Fruit fly (Drosophila melanogaster) whole organism, embryonic: Measurements from ENCODE around the gene aop.

ENCODE experiments used
- Bgb ChIP-seq: fragments of 200-800 bp; sonication (Bioruptor generic); IDR thresholded peaks from 2 replicates; pipeline ENCODE4 v1.3.6; 2022; ENCODE audit warnings: missing biosample characterization, missing genetic modification characterization; ENCODE audit not compliant: partially characterized antibody
- CG13123 ChIP-seq: fragments of 200-800 bp; sonication (Bioruptor generic); optimal IDR thresholded peaks from 2 replicates; lab custom pipeline; 2016; ENCODE audit warnings: missing biosample characterization, missing genetic modification characterization
- CG15479 ChIP-seq: fragments of 200-800 bp; sonication (Bioruptor generic); optimal IDR thresholded peaks from 3 replicates; lab custom pipeline; 2019; ENCODE audit warnings: missing biosample characterization, mild to moderate bottlenecking, missing genetic modification characterization, moderate library complexity
- CG17612 ChIP-seq: fragments of 200-800 bp; sonication (Bioruptor generic); IDR thresholded peaks from 2 replicates; pipeline ENCODE4 v1.3.6; 2022; ENCODE audit warnings: missing biosample characterization, missing genetic modification characterization
- CG18764 ChIP-seq: fragments of 200-800 bp; sonication (Bioruptor generic); optimal IDR thresholded peaks from 3 replicates; lab custom pipeline; 2016; ENCODE audit warnings: missing biosample characterization, missing genetic modification characterization
- CG2120 ChIP-seq: fragments of 200-800 bp; sonication (Bioruptor generic); optimal IDR thresholded peaks from 3 replicates; lab custom pipeline; 2016; ENCODE audit warnings: missing biosample characterization, missing genetic modification characterization
- CG2889 ChIP-seq: fragments of 200-800 bp; sonication (Bioruptor generic); IDR thresholded peaks from 3 replicates; pipeline ENCODE4 v1.3.6; 2022; ENCODE audit warnings: missing biosample characterization, missing genetic modification characterization
- CG6175 ChIP-seq: fragments of 200-800 bp; sonication (Bioruptor generic); IDR thresholded peaks from 3 replicates; pipeline ENCODE4 v1.3.6; 2022; ENCODE audit warnings: missing biosample characterization, missing genetic modification characterization
- CG7271 ChIP-seq: fragments of 200-800 bp; sonication (Bioruptor generic); optimal IDR thresholded peaks from 2 replicates; lab custom pipeline; 2018; ENCODE audit warnings: missing biosample characterization, mild to moderate bottlenecking, missing genetic modification characterization, moderate library complexity
- CG7556 ChIP-seq: fragments of 200-800 bp; sonication (Bioruptor generic); optimal IDR thresholded peaks from 2 replicates; lab custom pipeline; 2017; ENCODE audit warnings: missing biosample characterization, mild to moderate bottlenecking, missing genetic modification characterization
- CG7987 ChIP-seq: fragments of 200-800 bp; sonication (Bioruptor generic); optimal IDR thresholded peaks from 2 replicates; lab custom pipeline; 2018; ENCODE audit warnings: missing biosample characterization, mild to moderate bottlenecking, missing genetic modification characterization, moderate library complexity
- Dfd ChIP-seq, 2 experiments: fragments of >200 bp; optimal IDR thresholded peaks; 2 replicates each; lab custom pipeline; 2017; ENCODE audit warnings: missing biosample characterization in 2 of 2, missing genetic modification characterization in 2 of 2
- Dp ChIP-seq: fragments of 200-800 bp; sonication (Bioruptor generic); optimal IDR thresholded peaks from 2 replicates; lab custom pipeline; 2018; ENCODE audit warnings: missing biosample characterization, mild to moderate bottlenecking, missing genetic modification characterization, moderate library complexity
- HmgD ChIP-seq: fragments of 200-800 bp; sonication (Bioruptor generic); optimal IDR thresholded peaks from 3 replicates; lab custom pipeline; 2016; ENCODE audit warnings: missing biosample characterization, missing genetic modification characterization
- Hr78 ChIP-seq, 2 experiments: fragments of 200-800 bp in 1 of 2; fragments of >200 bp in 1 of 2; sonication (Bioruptor generic) in 1 of 2; optimal IDR thresholded peaks; 2 replicates each; lab custom pipeline; 2017 to 2019; ENCODE audit warnings: missing biosample characterization in 2 of 2, missing genetic modification characterization in 2 of 2, mild to moderate bottlenecking in 1 of 2, moderate library complexity in 1 of 2
- Jarid2 ChIP-seq: fragments of 200-800 bp; sonication (Bioruptor generic); optimal IDR thresholded peaks from 3 replicates; lab custom pipeline; 2017; ENCODE audit warnings: mild to moderate bottlenecking, missing biosample characterization, missing genetic modification reagents, missing genetic modification characterization
- Nf-YC ChIP-seq: fragments of 200-800 bp; optimal IDR thresholded peaks from 3 replicates; lab custom pipeline; 2019; ENCODE audit warnings: missing biosample characterization, mild to moderate bottlenecking, missing genetic modification characterization, moderate library complexity
- Oaz ChIP-seq: fragments of 200-800 bp; sonication (Bioruptor generic); IDR thresholded peaks from 2 replicates; pipeline ENCODE4 v1.3.6; 2022; ENCODE audit warnings: missing biosample characterization, missing genetic modification characterization
- Opbp ChIP-seq: fragments of 200-800 bp; sonication (Bioruptor generic); IDR thresholded peaks from 3 replicates; pipeline ENCODE4 v1.3.6; 2022; ENCODE audit warnings: missing biosample characterization, missing genetic modification characterization; ENCODE audit not compliant: partially characterized antibody
- Pdp1 ChIP-seq, 2 experiments: fragments of 200-800 bp; sonication (Bioruptor generic); optimal IDR thresholded peaks; 3 replicates each; lab custom pipeline; 2016; ENCODE audit warnings: missing biosample characterization in 2 of 2, missing genetic modification characterization in 2 of 2, mild to moderate bottlenecking in 1 of 2, moderate library complexity in 1 of 2
- Ssrp ChIP-seq: fragments of 200-800 bp; sonication (Bioruptor generic); optimal IDR thresholded peaks from 2 replicates; lab custom pipeline; 2018; ENCODE audit warnings: missing biosample characterization, mild to moderate bottlenecking, missing genetic modification characterization, moderate library complexity
- Stat92E ChIP-seq, 3 experiments: fragments of >200 bp in 2 of 3; fragments of 200-800 bp in 1 of 3; sonication (Bioruptor generic) in 1 of 3; optimal IDR thresholded peaks; 2 replicates each; lab custom pipeline; 2017 to 2019; ENCODE audit warnings: missing biosample characterization in 3 of 3, missing genetic modification characterization in 3 of 3, mild to moderate bottlenecking in 1 of 3, moderate library complexity in 1 of 3
- ac ChIP-seq: fragments of 200-800 bp; sonication (Bioruptor generic); optimal IDR thresholded peaks from 3 replicates; lab custom pipeline; 2017; ENCODE audit warnings: missing biosample characterization, mild to moderate bottlenecking, missing genetic modification characterization
- al ChIP-seq: fragments of 200-800 bp; sonication (Bioruptor generic); IDR thresholded peaks from 2 replicates; pipeline ENCODE4 v1.3.6; 2022; ENCODE audit warnings: missing biosample characterization, missing genetic modification characterization
- bigmax ChIP-seq: fragments of 200-800 bp; sonication (Bioruptor generic); optimal IDR thresholded peaks from 2 replicates; lab custom pipeline; 2018; ENCODE audit warnings: missing biosample characterization, mild to moderate bottlenecking, missing genetic modification characterization
- bsh ChIP-seq, 2 experiments: fragments of 200-800 bp; sonication (Bioruptor generic); optimal IDR thresholded peaks; 2 replicates each; lab custom pipeline; 2017 to 2018; ENCODE audit warnings: mild to moderate bottlenecking in 2 of 2, missing biosample characterization in 2 of 2, missing genetic modification characterization in 2 of 2, moderate library complexity in 1 of 2
- caup ChIP-seq: fragments of 200-800 bp; sonication (Bioruptor generic); optimal IDR thresholded peaks from 3 replicates; lab custom pipeline; 2017; ENCODE audit warnings: missing biosample characterization, mild to moderate bottlenecking, missing genetic modification characterization, moderate library complexity; ENCODE audit not compliant: severe bottlenecking
- ci ChIP-seq: fragments of 200-800 bp; sonication (Bioruptor generic); IDR thresholded peaks from 3 replicates; pipeline ENCODE4 v1.3.6; 2022; ENCODE audit warnings: missing biosample characterization, missing genetic modification characterization
- crp ChIP-seq, 2 experiments: fragments of 200-800 bp; sonication (Bioruptor generic); optimal IDR thresholded peaks; 2 replicates in 1 of 2; 3 replicates in 1 of 2; lab custom pipeline; 2017; ENCODE audit warnings: missing biosample characterization in 2 of 2, missing genetic modification characterization in 2 of 2, mild to moderate bottlenecking in 1 of 2, moderate library complexity in 1 of 2
- dan ChIP-seq: fragments of 200-800 bp; sonication (Bioruptor generic); IDR thresholded peaks from 2 replicates; pipeline ENCODE4 v1.3.6; 2022; ENCODE audit warnings: missing biosample characterization, missing genetic modification characterization
- dimm ChIP-seq: fragments of 200-800 bp; sonication (Bioruptor generic); IDR thresholded peaks from 2 replicates; pipeline ENCODE4 v1.3.6; 2022; ENCODE audit warnings: missing biosample characterization, missing genetic modification characterization
- fd96Cb ChIP-seq: fragments of 200-800 bp; sonication (Bioruptor generic); optimal IDR thresholded peaks from 2 replicates; lab custom pipeline; 2018; ENCODE audit warnings: missing biosample characterization, mild to moderate bottlenecking, missing genetic modification characterization, moderate library complexity
- fru ChIP-seq: fragments of >200 bp; optimal IDR thresholded peaks from 2 replicates; lab custom pipeline; 2017
- ftz-f1 ChIP-seq: fragments of 200-800 bp; sonication (Bioruptor generic); optimal IDR thresholded peaks from 2 replicates; lab custom pipeline; 2016; ENCODE audit warnings: missing biosample characterization, missing genetic modification characterization
- hb ChIP-seq: fragments of 200-800 bp; sonication (Bioruptor generic); IDR thresholded peaks from 3 replicates; pipeline ENCODE4 v1.3.6; 2022; ENCODE audit warnings: missing biosample characterization, missing genetic modification characterization; ENCODE audit not compliant: partially characterized antibody
- hkb ChIP-seq, 2 experiments: fragments of 200-800 bp in 1 of 2; fragments of >200 bp in 1 of 2; sonication (Bioruptor generic) in 1 of 2; IDR thresholded peaks in 1 of 2; optimal IDR thresholded peaks in 1 of 2; 2 replicates each; pipeline versions ENCODE4 v1.3.6 to Lab custom; 2017 to 2022; ENCODE audit warnings: missing biosample characterization in 1 of 2, missing genetic modification characterization in 1 of 2
- knrl ChIP-seq: fragments of 200-800 bp; sonication (Bioruptor generic); IDR thresholded peaks from 3 replicates; pipeline ENCODE4 v1.3.6; 2022; ENCODE audit warnings: missing biosample characterization, missing genetic modification characterization; ENCODE audit not compliant: partially characterized antibody
- mld ChIP-seq: fragments of 200-800 bp; sonication (Bioruptor generic); IDR thresholded peaks from 3 replicates; pipeline ENCODE4 v1.3.6; 2022; ENCODE audit warnings: missing biosample characterization, missing genetic modification characterization; ENCODE audit not compliant: partially characterized antibody
- nerfin-1 ChIP-seq: fragments of 200-800 bp; sonication (Bioruptor generic); optimal IDR thresholded peaks from 3 replicates; lab custom pipeline; 2019; ENCODE audit warnings: missing biosample characterization, mild to moderate bottlenecking, missing genetic modification characterization, moderate library complexity
- oc ChIP-seq: fragments of 200-800 bp; sonication (Bioruptor generic); optimal IDR thresholded peaks from 2 replicates; lab custom pipeline; 2018; ENCODE audit warnings: missing biosample characterization, mild to moderate bottlenecking, missing genetic modification characterization, moderate library complexity
- onecut ChIP-seq: fragments of 200-800 bp; sonication (Bioruptor generic); IDR thresholded peaks from 2 replicates; pipeline ENCODE4 v1.3.6; 2022; ENCODE audit warnings: missing biosample characterization, missing genetic modification characterization
- otp ChIP-seq: fragments of 200-800 bp; sonication (Bioruptor generic); IDR thresholded peaks from 3 replicates; pipeline ENCODE4, ENCODE4 v1.3.6; 2022; ENCODE audit warnings: missing biosample characterization, missing genetic modification characterization
- pan ChIP-seq, 4 experiments: fragments of >200 bp in 3 of 4; fragments of 200-800 bp in 1 of 4; sonication (Bioruptor generic) in 1 of 4; optimal IDR thresholded peaks in 3 of 4; IDR thresholded peaks in 1 of 4; 2 replicates each; pipeline versions ENCODE4 v1.3.6 to Lab custom; 2017 to 2022; ENCODE audit warnings: missing biosample characterization in 2 of 4, missing genetic modification characterization in 2 of 4, mixed read lengths in 1 of 4
- sob ChIP-seq: fragments of 200-800 bp; sonication (Bioruptor generic); IDR thresholded peaks from 2 replicates; pipeline ENCODE4 v1.3.6; 2022; ENCODE audit warnings: missing biosample characterization, missing genetic modification characterization
- sr ChIP-seq: fragments of 200-800 bp; sonication (Bioruptor generic); IDR thresholded peaks from 3 replicates; pipeline ENCODE4 v1.3.6; 2022; ENCODE audit warnings: missing biosample characterization, missing genetic modification characterization
- twi ChIP-seq: fragments of 200-800 bp; optimal IDR thresholded peaks from 2 replicates; lab custom pipeline; 2019; ENCODE audit warnings: missing biosample characterization, mild to moderate bottlenecking, missing genetic modification characterization, moderate library complexity
- vnd ChIP-seq: fragments of 200-800 bp; sonication (Bioruptor generic); IDR thresholded peaks from 3 replicates; pipeline ENCODE4 v1.3.6; 2022; ENCODE audit warnings: missing biosample characterization, missing genetic modification characterization; ENCODE audit not compliant: partially characterized antibody
- vvl ChIP-seq: fragments of 200-800 bp; sonication (Bioruptor generic); IDR thresholded peaks from 2 replicates; pipeline ENCODE4 v1.3.6; 2022; ENCODE audit warnings: missing biosample characterization, missing genetic modification characterization

Gene aop

DNA sequence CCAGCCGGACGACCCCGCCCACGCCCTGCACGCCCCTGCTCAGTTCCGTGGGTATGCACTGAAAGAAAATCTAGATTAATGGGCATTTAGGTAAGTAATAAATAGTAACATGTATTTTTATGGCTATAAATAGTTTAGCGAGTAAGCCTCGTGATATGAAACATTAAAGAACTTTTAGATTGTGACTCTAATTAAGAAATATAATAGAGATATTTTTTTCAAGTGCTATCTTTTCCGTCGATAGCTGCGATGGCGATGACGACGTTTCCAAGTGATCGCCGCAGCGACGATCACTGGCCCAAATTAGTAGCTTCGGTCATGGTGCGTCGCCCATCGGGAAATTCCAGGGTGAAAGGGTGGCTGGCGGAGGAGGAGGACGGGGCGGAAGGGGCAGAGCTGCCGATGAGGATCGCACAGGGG is 1.6 kb upstream of the aop start (continued):
- TF ChIP-seq Hr78 (GFP tag; optimal IDR thresholded peaks at IDR 0.05; lab: Kevin White, UChicago) (peak in 1 of 2 experiments; percentile 97), sob (peak; percentile 87), fd96Cb (peak; percentile 94), twi (tag; lab: Kevin White, UChicago) (peak; percentile 68), vnd (no peak), dan (GFP tag; lab: Robert Waterston, UW) (peak; percentile 56; the same call in 1 of the 2 replicates), CG18764 (GFP tag; lab: Kevin White, UChicago) (peak; percentile 77), hb (GFP tag; lab: Robert Waterston, UW) (no peak), ftz-f1 (peak; percentile 10), Pdp1 (GFP tag; optimal IDR thresholded peaks at IDR 0.05; lab: Kevin White, UChicago) (peak; percentile 78 to 83), HmgD (GFP tag; lab: Kevin White, UChicago) (no peak), fru (lab: Kevin White, UChicago) (no peak), Opbp (GFP tag; lab: Robert Waterston, UW) (no peak), bigmax (GFP tag; lab: Kevin White, UChicago) (no peak), CG7987 (GFP tag; lab: Kevin White, UChicago) (peak; percentile 53), Stat92E (GFP tag; optimal IDR thresholded peaks at IDR 0.05; lab: Kevin White, UChicago) (peak in 1 of 3 experiments; percentile 87), knrl (GFP tag; lab: Robert Waterston, UW) (no peak), Nf-YC (tag; lab: Kevin White, UChicago) (peak; percentile 64), CG7271 (tag; lab: Kevin White, UChicago) (peak; percentile 71), Bgb (GFP tag; lab: Robert Waterston, UW) (no peak), al (GFP tag; lab: Robert Waterston, UW) (peak; percentile 75), CG2120 (GFP tag; lab: Kevin White, UChicago) (peak; percentile 73), Dfd (GFP tag; optimal IDR thresholded peaks at IDR 0.05; lab: Kevin White, UChicago) (no peak), nerfin-1 (tag; lab: Kevin White, UChicago) (peak; percentile 90), dimm (peak; percentile 79), otp (GFP tag; lab: Robert Waterston, UW) (peak; percentile 92), ci (GFP tag; lab: Robert Waterston, UW) (peak; percentile 97), vvl (GFP tag; lab: Robert Waterston, UW) (peak; percentile 96), CG15479 (GFP tag; lab: Kevin White, UChicago) (no peak), Ssrp (tag; lab: Kevin White, UChicago) (peak; percentile 93), Oaz (GFP tag; lab: Robert Waterston, UW) (peak; percentile 68), pan (optimal IDR thresholded peaks at IDR 0.05; lab: Kevin White, UChicago) (no peak), pan (GFP tag; optimal IDR thresholded peaks at IDR 0.05 in 1 of 2, IDR thresholded peaks at IDR 0.05 in 1 of 2) (peak in 1 of 2 experiments; percentile 91), Dp (GFP tag; lab: Kevin White, UChicago) (no peak), CG6175 (peak; percentile 52; the same call in 1 of the 3 replicates), sr (GFP tag; lab: Robert Waterston, UW) (peak; percentile 87), ac (GFP tag; lab: Kevin White, UChicago) (peak; percentile 78), mld (GFP tag; lab: Robert Waterston, UW) (no peak), CG2889 (GFP tag; lab: Robert Waterston, UW) (peak; percentile 72; the same call in 2 of the 3 replicates), CG7556 (GFP tag; lab: Kevin White, UChicago) (peak; percentile 85), Jarid2 (GFP tag; lab: Kevin White, UChicago) (peak; percentile 57), bsh (GFP tag; optimal IDR thresholded peaks at IDR 0.05; lab: Kevin White, UChicago) (peak; percentile 45 to 96), caup (GFP tag; lab: Kevin White, UChicago) (peak; percentile 80), CG13123 (peak; percentile 75), onecut (peak; percentile 83), oc (tag; lab: Kevin White, UChicago) (peak; percentile 94), crp (GFP tag; optimal IDR thresholded peaks at IDR 0.05; lab: Kevin White, UChicago) (peak in 1 of 2 experiments; percentile 37), CG17612 (GFP tag; lab: Robert Waterston, UW) (peak; percentile 65; the same call in 1 of the 2 replicates), hkb (optimal IDR thresholded peaks at IDR 0.05; lab: Kevin White, UChicago) (no peak), hkb (GFP tag; IDR thresholded peaks at IDR 0.05; lab: Robert Waterston, UW) (peak; percentile 95)
